Worm (Caenorhabditis elegans): Measurements from ENCODE around the gene pph-1.

Gene pph-1

DNA sequence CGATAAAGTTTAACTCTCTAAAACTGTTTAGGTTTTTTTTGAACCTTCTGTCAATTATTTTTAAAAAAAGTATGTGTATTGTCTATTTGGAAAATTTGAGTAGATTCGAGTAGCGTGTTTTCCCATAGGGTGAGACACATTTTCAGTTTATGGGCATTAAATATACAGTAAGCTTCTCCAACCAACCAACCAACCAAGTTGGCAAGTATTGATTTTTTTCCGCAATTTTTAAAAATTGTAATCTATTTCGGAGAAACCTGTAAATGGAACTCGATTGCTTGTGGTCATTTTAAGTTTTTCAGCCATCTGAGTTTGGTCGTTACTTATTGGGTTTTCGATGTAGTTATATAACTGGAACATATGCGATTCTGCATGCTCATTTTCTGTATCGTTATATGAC is 42.7 kb downstream of the pph-1 start, which contains the start of gene srj-21:
Gene srj-21 (plus strand): TSS at position 301 of the 400 bp plus-strand sequence.
- TF ChIP-seq W03F9.2 (tag; optimal IDR thresholded peaks at IDR 0.05) (no peak), him-1 (tag; optimal IDR thresholded peaks at IDR 0.05) (no peak), dao-5 (tag; optimal IDR thresholded peaks at IDR 0.05) (no peak)

ce11 chrV:10747263-10747951 is 45.1 kb downstream of the pph-1 start, which contains the start of the genes selt-1.2 and F28H7.2:
TSS of gene selt-1.2 (minus strand) at chrV:10747363.
TSS of gene F28H7.2 (plus strand) at chrV:10747901.
- no peak for TF ChIP-seq W03F9.2 (tag; optimal IDR thresholded peaks at IDR 0.05)
- no peak for TF ChIP-seq dao-5 (tag; optimal IDR thresholded peaks at IDR 0.05)
- no peak for TF ChIP-seq him-1 (tag; optimal IDR thresholded peaks at IDR 0.05)

ce11 chrV:10750630-10751029 is 48.3 kb downstream of the pph-1 start, which contains the start of gene F28H7.3:
TSS of gene F28H7.3 (minus strand) at chrV:10750788.
- TF ChIP-seq dao-5 (tag; optimal IDR thresholded peaks at IDR 0.05) = no peak
- no peak for TF ChIP-seq him-1 (tag; optimal IDR thresholded peaks at IDR 0.05)
- TF ChIP-seq W03F9.2 (tag; optimal IDR thresholded peaks at IDR 0.05) = no peak

DNA sequence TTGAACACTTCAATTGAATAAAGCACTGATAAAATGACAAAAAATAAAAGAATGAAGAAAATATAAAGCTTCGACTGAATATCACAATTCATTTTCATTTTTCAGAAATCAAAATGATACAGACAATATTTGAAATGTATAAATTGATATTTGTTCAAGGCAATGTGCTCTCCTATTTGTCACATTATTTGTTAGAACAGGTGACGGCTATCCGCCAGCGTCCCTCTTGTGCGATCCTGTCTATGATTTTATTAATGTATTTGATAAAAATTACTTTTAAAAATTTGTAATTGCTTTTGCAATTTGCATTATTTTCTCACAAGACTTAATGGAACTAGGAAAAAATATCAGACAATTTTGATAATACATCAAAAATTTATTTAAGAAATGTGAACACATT is 51.7 kb downstream of the pph-1 start, which contains the start of gene F28H7.7:
Gene F28H7.7 (minus strand): TSS at position 101 of the 400 bp plus-strand sequence.
- TF ChIP-seq dao-5 (tag; optimal IDR thresholded peaks at IDR 0.05) (no peak), him-1 (tag; optimal IDR thresholded peaks at IDR 0.05) (no peak), W03F9.2 (tag; optimal IDR thresholded peaks at IDR 0.05) (no peak)
